Fruit fly (Drosophila melanogaster) whole organism, embryonic: ENCODE results near the gene CG2816.

Source experiments
- CG10267 ChIP-seq: fragments of 200-800 bp; sonication (Bioruptor generic); optimal IDR thresholded peaks from 2 replicates; lab custom pipeline; 2018; ENCODE audit warnings: missing biosample characterization, mild to moderate bottlenecking, missing genetic modification characterization, moderate library complexity
- CG11696 ChIP-seq: fragments of 200-800 bp; sonication (Bioruptor generic); IDR thresholded peaks from 2 replicates; pipeline ENCODE4 v1.3.6; 2022; ENCODE audit warnings: missing biosample characterization, missing genetic modification characterization
- CG13287 ChIP-seq: fragments of 200-800 bp; sonication (Bioruptor generic); IDR thresholded peaks from 2 replicates; pipeline ENCODE4 v1.3.6; 2022; ENCODE audit warnings: missing biosample characterization, missing genetic modification characterization; ENCODE audit not compliant: partially characterized antibody
- CG15269 ChIP-seq: fragments of 200-800 bp; sonication (Bioruptor generic); optimal IDR thresholded peaks from 2 replicates; lab custom pipeline; 2018; ENCODE audit warnings: missing biosample characterization, mild to moderate bottlenecking, missing genetic modification characterization, moderate library complexity
- CG15514 ChIP-seq: fragments of 200-800 bp; sonication (Bioruptor generic); optimal IDR thresholded peaks from 3 replicates; lab custom pipeline; 2017; ENCODE audit warnings: missing biosample characterization, missing genetic modification characterization, mild to moderate bottlenecking, moderate library complexity, missing genetic modification reagents
- CG1603 ChIP-seq: fragments of 200-800 bp; sonication (Bioruptor generic); optimal IDR thresholded peaks from 2 replicates; lab custom pipeline; 2019; ENCODE audit warnings: missing biosample characterization, mild to moderate bottlenecking, missing genetic modification characterization, moderate library complexity
- CG17568 ChIP-seq: fragments of 200-800 bp; sonication (Bioruptor generic); optimal IDR thresholded peaks from 2 replicates; lab custom pipeline; 2018; ENCODE audit warnings: missing biosample characterization, mild to moderate bottlenecking, missing genetic modification characterization, moderate library complexity
- CG17802 ChIP-seq: fragments of 200-800 bp; sonication (Bioruptor generic); optimal IDR thresholded peaks from 2 replicates; lab custom pipeline; 2018; ENCODE audit warnings: missing biosample characterization, mild to moderate bottlenecking, missing genetic modification characterization, moderate library complexity
- CG18262 ChIP-seq: fragments of 200-800 bp; optimal IDR thresholded peaks from 3 replicates; lab custom pipeline; 2019; ENCODE audit warnings: missing biosample characterization, mild to moderate bottlenecking, missing genetic modification characterization, moderate library complexity
- CG2129 ChIP-seq: fragments of 200-800 bp; sonication (Bioruptor generic); IDR thresholded peaks from 2 replicates; pipeline ENCODE4 v1.3.6; 2022; ENCODE audit warnings: missing biosample characterization, missing genetic modification characterization; ENCODE audit not compliant: partially characterized antibody
- CG3847 ChIP-seq: fragments of 200-800 bp; sonication (Bioruptor generic); IDR thresholded peaks from 2 replicates; pipeline ENCODE4 v1.3.6; 2022; ENCODE audit warnings: missing biosample characterization, missing genetic modification characterization
- CG4707 ChIP-seq: fragments of 200-800 bp; sonication (Bioruptor generic); optimal IDR thresholded peaks from 2 replicates; lab custom pipeline; 2018; ENCODE audit warnings: missing biosample characterization, mild to moderate bottlenecking, missing genetic modification characterization, moderate library complexity
- CG7839 ChIP-seq: fragments of 200-800 bp; sonication (Bioruptor generic); optimal IDR thresholded peaks from 3 replicates; lab custom pipeline; 2018; ENCODE audit warnings: missing biosample characterization, mild to moderate bottlenecking, missing genetic modification characterization, moderate library complexity
- CG7987 ChIP-seq: fragments of 200-800 bp; sonication (Bioruptor generic); optimal IDR thresholded peaks from 2 replicates; lab custom pipeline; 2018; ENCODE audit warnings: missing biosample characterization, mild to moderate bottlenecking, missing genetic modification characterization, moderate library complexity
- CG9437 ChIP-seq: fragments of 200-800 bp; sonication (Bioruptor generic); optimal IDR thresholded peaks from 2 replicates; lab custom pipeline; 2018; ENCODE audit warnings: missing biosample characterization, mild to moderate bottlenecking, missing genetic modification characterization
- CG9932 ChIP-seq: fragments of 200-800 bp; sonication (Bioruptor generic); IDR thresholded peaks from 2 replicates; pipeline ENCODE4 v1.3.6; 2022; ENCODE audit warnings: missing biosample characterization, missing genetic modification characterization
- CHES-1-like ChIP-seq: fragments of 200-800 bp; sonication (Bioruptor generic); optimal IDR thresholded peaks from 2 replicates; lab custom pipeline; 2016; ENCODE audit warnings: missing biosample characterization, missing genetic modification characterization
- Dad ChIP-seq: fragments of 200-800 bp; sonication (Bioruptor generic); optimal IDR thresholded peaks from 3 replicates; lab custom pipeline; 2016; ENCODE audit warnings: missing biosample characterization, missing genetic modification characterization
- Dbx ChIP-seq: fragments of 200-800 bp; sonication (Bioruptor generic); IDR thresholded peaks from 3 replicates; pipeline ENCODE4 v1.3.6; 2022; ENCODE audit warnings: missing biosample characterization, missing genetic modification characterization
- Doc2 ChIP-seq: fragments of 200-800 bp; sonication (Bioruptor generic); IDR thresholded peaks from 2 replicates; pipeline ENCODE4 v1.3.6; 2022; ENCODE audit warnings: missing biosample characterization, missing genetic modification characterization
- Gsc ChIP-seq: fragments of 200-800 bp; sonication (Bioruptor generic); IDR thresholded peaks from 2 replicates; pipeline ENCODE4 v1.3.6; 2022; ENCODE audit warnings: missing biosample characterization, missing genetic modification characterization
- Hr51 ChIP-seq, 2 experiments: fragments of 200-800 bp; sonication (Bioruptor generic); optimal IDR thresholded peaks; 2 replicates in 1 of 2; 3 replicates in 1 of 2; lab custom pipeline; 2016 to 2018; ENCODE audit warnings: missing biosample characterization in 2 of 2, missing genetic modification characterization in 2 of 2, mild to moderate bottlenecking in 1 of 2, moderate library complexity in 1 of 2
- Med ChIP-seq: fragments of 200-800 bp; sonication (Bioruptor generic); peaks from one replicate; lab custom pipeline; 2016; ENCODE audit warnings: missing biosample characterization, missing genetic modification characterization, mild to moderate bottlenecking, inconsistent platforms, moderate library complexity
- Nf-YA ChIP-seq: fragments of 200-800 bp; sonication (Bioruptor generic); IDR thresholded peaks from 2 replicates; pipeline ENCODE4 v1.3.6; 2022; ENCODE audit warnings: missing biosample characterization, missing genetic modification characterization
- Oli ChIP-seq: fragments of 200-800 bp; sonication (Bioruptor generic); optimal IDR thresholded peaks from 2 replicates; lab custom pipeline; 2018; ENCODE audit warnings: missing biosample characterization, mild to moderate bottlenecking, missing genetic modification characterization, moderate library complexity
- Side ChIP-seq: fragments of 200-800 bp; sonication (Bioruptor generic); optimal IDR thresholded peaks from 2 replicates; lab custom pipeline; 2016; ENCODE audit warnings: missing biosample characterization, missing genetic modification characterization
- Ssrp ChIP-seq: fragments of 200-800 bp; sonication (Bioruptor generic); optimal IDR thresholded peaks from 2 replicates; lab custom pipeline; 2018; ENCODE audit warnings: missing biosample characterization, mild to moderate bottlenecking, missing genetic modification characterization, moderate library complexity
- Tbp ChIP-seq: fragments of >200 bp; optimal IDR thresholded peaks from 2 replicates; lab custom pipeline; 2018; ENCODE audit warnings: missing biosample characterization, missing genetic modification characterization
- Trl ChIP-seq, 3 experiments: fragments of >200 bp in 2 of 3; fragments of 200-800 bp in 1 of 3; sonication (Bioruptor generic) in 1 of 3; optimal IDR thresholded peaks; 2 replicates in 1 of 3; 3 replicates in 2 of 3; lab custom pipeline; 2016 to 2017; ENCODE audit warnings: missing biosample characterization in 1 of 3, missing genetic modification characterization in 1 of 3
- amos ChIP-seq: fragments of 200-800 bp; sonication (Bioruptor generic); IDR thresholded peaks from 2 replicates; pipeline ENCODE4 v1.3.6; 2022; ENCODE audit warnings: missing biosample characterization, missing genetic modification characterization; ENCODE audit not compliant: partially characterized antibody
- bab2 ChIP-seq: fragments of 200-800 bp; sonication (Bioruptor generic); optimal IDR thresholded peaks from 2 replicates; lab custom pipeline; 2016; ENCODE audit warnings: missing biosample characterization, missing genetic modification characterization
- caup ChIP-seq: fragments of 200-800 bp; sonication (Bioruptor generic); optimal IDR thresholded peaks from 3 replicates; lab custom pipeline; 2017; ENCODE audit warnings: missing biosample characterization, mild to moderate bottlenecking, missing genetic modification characterization, moderate library complexity; ENCODE audit not compliant: severe bottlenecking
- cg ChIP-seq: fragments of 200-800 bp; sonication (Bioruptor generic); optimal IDR thresholded peaks from 3 replicates; lab custom pipeline; 2019; ENCODE audit warnings: missing biosample characterization, mild to moderate bottlenecking, missing genetic modification characterization, moderate library complexity
- crc ChIP-seq: fragments of 200-800 bp; sonication (Bioruptor generic); optimal IDR thresholded peaks from 2 replicates; lab custom pipeline; 2016; ENCODE audit warnings: missing biosample characterization, missing genetic modification characterization
- crol ChIP-seq: fragments of 200-800 bp; sonication (Bioruptor generic); IDR thresholded peaks from 2 replicates; pipeline ENCODE4 v1.3.6; 2022; ENCODE audit warnings: missing biosample characterization, missing genetic modification characterization
- gt ChIP-seq: fragments of 200-800 bp; sonication (Bioruptor generic); IDR thresholded peaks from 2 replicates; pipeline ENCODE4 v1.3.6; 2022; ENCODE audit warnings: missing biosample characterization, missing genetic modification characterization
- hb ChIP-seq: fragments of 200-800 bp; sonication (Bioruptor generic); IDR thresholded peaks from 3 replicates; pipeline ENCODE4 v1.3.6; 2022; ENCODE audit warnings: missing biosample characterization, missing genetic modification characterization; ENCODE audit not compliant: partially characterized antibody
- row ChIP-seq: fragments of 200-800 bp; sonication (Bioruptor generic); IDR thresholded peaks from 3 replicates; pipeline ENCODE4 v1.3.6; 2022; ENCODE audit warnings: missing biosample characterization, missing genetic modification characterization
- sens ChIP-seq: fragments of 200-800 bp; sonication (Bioruptor generic); peaks from one replicate; lab custom pipeline; 2016; ENCODE audit warnings: missing biosample characterization, missing genetic modification characterization
- sob ChIP-seq: fragments of 200-800 bp; sonication (Bioruptor generic); IDR thresholded peaks from 2 replicates; pipeline ENCODE4 v1.3.6; 2022; ENCODE audit warnings: missing biosample characterization, missing genetic modification characterization
- toy ChIP-seq: fragments of 200-800 bp; sonication (Bioruptor generic); IDR thresholded peaks from 2 replicates; pipeline ENCODE4 v1.3.6; 2022; ENCODE audit warnings: missing biosample characterization, missing genetic modification characterization
- vvl ChIP-seq: fragments of 200-800 bp; sonication (Bioruptor generic); IDR thresholded peaks from 2 replicates; pipeline ENCODE4 v1.3.6; 2022; ENCODE audit warnings: missing biosample characterization, missing genetic modification characterization
- zen2 ChIP-seq: fragments of 200-800 bp; sonication (Bioruptor generic); IDR thresholded peaks from 3 replicates; pipeline ENCODE4 v1.3.6; 2022; ENCODE audit warnings: missing biosample characterization, missing genetic modification characterization; ENCODE audit not compliant: partially characterized antibody

The CG2816 gene

DNA sequence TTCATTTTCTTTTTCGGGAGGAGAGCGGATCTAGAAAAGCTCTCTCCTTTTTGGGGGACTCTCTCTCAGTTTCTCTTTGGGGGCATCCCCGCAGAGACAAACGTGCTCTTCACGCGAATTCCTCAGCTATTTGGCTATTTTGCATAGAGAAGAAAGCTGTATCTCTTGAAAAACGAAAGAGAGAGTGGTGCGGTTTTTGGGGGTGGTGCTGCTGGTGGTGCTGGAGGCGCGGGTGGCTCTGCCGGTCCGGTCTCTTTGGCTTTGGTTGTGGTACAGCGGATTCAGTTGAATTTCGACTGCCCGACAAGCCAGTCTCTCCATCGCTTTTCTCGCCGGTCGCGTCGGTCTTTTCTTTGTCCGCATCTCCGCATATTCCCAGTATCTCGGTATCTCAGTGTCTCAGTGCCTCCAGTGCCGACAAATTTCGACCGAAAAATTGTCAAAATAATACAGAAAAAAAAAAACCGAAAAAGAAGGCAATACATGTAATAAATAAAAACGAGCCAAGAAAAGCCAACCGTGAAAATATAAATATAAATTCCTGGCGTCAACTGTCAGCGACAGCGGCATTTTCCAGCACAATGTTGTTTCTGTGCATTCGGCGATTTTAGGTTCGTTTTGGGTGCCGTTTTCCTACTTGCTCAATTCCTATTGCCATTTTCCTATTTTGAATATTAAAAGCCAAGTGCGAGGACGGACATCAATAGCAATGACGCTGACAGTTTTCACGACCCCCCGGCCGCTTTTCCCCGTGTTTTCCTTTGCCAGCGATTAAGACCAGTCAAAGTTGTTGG lies 26.9 kb downstream of the CG2816 start, which contains the start of gene CG10019 (continued):
- TF ChIP-seq bab2 (GFP tag; lab: Kevin White, UChicago) (no peak), amos (GFP tag; lab: Robert Waterston, UW) (peak; percentile 19; the same call in 1 of the 2 replicates), Trl (optimal IDR thresholded peaks at IDR 0.05; lab: Kevin White, UChicago) (peak; percentile 80 to 98), Trl (GFP tag; optimal IDR thresholded peaks at IDR 0.05; lab: Kevin White, UChicago) (no peak), CG9932 (no peak), sob (GFP tag; lab: Robert Waterston, UW) (no peak), gt (GFP tag; lab: Robert Waterston, UW) (no peak), crol (peak; percentile 78), crc (GFP tag; lab: Kevin White, UChicago) (no peak), sens (GFP tag; lab: Kevin White, UChicago) (peak; percentile 75), caup (GFP tag; lab: Kevin White, UChicago) (peak; percentile 3), CG4707 (GFP tag; lab: Kevin White, UChicago) (no peak), zen2 (GFP tag; lab: Robert Waterston, UW) (0 out of 3 replicates have a peak, but pooled peaks have one; percentile 30), CG13287 (GFP tag; lab: Robert Waterston, UW) (peak; percentile 44; the same call in 1 of the 2 replicates), Dbx (GFP tag; lab: Robert Waterston, UW) (0 out of 3 replicates have a peak, but pooled peaks have one; percentile 8), Med (GFP tag; lab: Kevin White, UChicago) (peak; percentile 71)
- TF ChIP-seq, all 482 proteins: peak for 18

dm6 chr2L:3731055-3731454 lies 27.6 kb downstream of the CG2816 start:
- no peak for TF ChIP-seq Doc2 (GFP tag; lab: Robert Waterston, UW)
- no peak for TF ChIP-seq Tbp (GFP tag; lab: Kevin White, UChicago)
- no peak for TF ChIP-seq CG7987 (GFP tag; lab: Kevin White, UChicago)

- no peak for TF ChIP-seq toy (GFP tag; lab: Robert Waterston, UW)
- peak; percentile 18 for TF ChIP-seq CG18262 (tag; lab: Kevin White, UChicago)
- TF ChIP-seq CG10267 (tag; lab: Kevin White, UChicago): no peak
- TF ChIP-seq CG3847 (GFP tag; lab: Robert Waterston, UW): no peak
- TF ChIP-seq Hr51 (GFP tag; optimal IDR thresholded peaks at IDR 0.05; lab: Kevin White, UChicago): peak in 1 of 2 experiments; percentile 39
- TF ChIP-seq CG15514: no peak
- no peak for TF ChIP-seq Doc2 (GFP tag; lab: Robert Waterston, UW)
- TF ChIP-seq Ssrp (tag; lab: Kevin White, UChicago): peak; percentile 2
- no peak for TF ChIP-seq cg (GFP tag; lab: Kevin White, UChicago)
- no peak for TF ChIP-seq Dad (GFP tag; lab: Kevin White, UChicago)
- TF ChIP-seq sens (GFP tag; lab: Kevin White, UChicago): peak; percentile 42
- peak; percentile 55; the same call in 1 of the 2 replicates for TF ChIP-seq CG11696 (GFP tag; lab: Robert Waterston, UW)
- peak; percentile 31; the same call in 2 of the 3 replicates for TF ChIP-seq row (GFP tag; lab: Robert Waterston, UW)
- TF ChIP-seq CG9437 (GFP tag; lab: Kevin White, UChicago): peak; percentile 1
- TF ChIP-seq crol: peak; percentile 69
- no peak for TF ChIP-seq CG17568
- TF ChIP-seq CG7839: peak; percentile 3
- peak; percentile 1 for TF ChIP-seq CG15269 (tag; lab: Kevin White, UChicago)
- no peak for TF ChIP-seq Side
- TF ChIP-seq Oli: peak; percentile 25
- no peak for TF ChIP-seq CG17802 (tag; lab: Kevin White, UChicago)
- no peak for TF ChIP-seq CG2129 (GFP tag; lab: Robert Waterston, UW)
- TF ChIP-seq Nf-YA (GFP tag; lab: Robert Waterston, UW): no peak
- TF ChIP-seq hb (GFP tag; lab: Robert Waterston, UW): no peak
- TF ChIP-seq Gsc (GFP tag; lab: Robert Waterston, UW): no peak
- no peak for TF ChIP-seq CG1603 (tag; lab: Kevin White, UChicago)
- TF ChIP-seq vvl: no peak
- no peak for TF ChIP-seq CHES-1-like (GFP tag; lab: Kevin White, UChicago)
Measured at dm6 chr2L:3737003-3737662, 33.7 kb downstream of the CG2816 start.
